Worm (Caenorhabditis elegans) whole organism, L4/young adult: ENCODE measurements around the gene eif-1.

Source experiments
- W03F9.2 ChIP-seq: fragments of 150-350 bp; optimal IDR thresholded peaks from 2 replicates; lab custom pipeline; 2014; ENCODE audit warnings: missing biosample characterization, missing genetic modification characterization
- him-1 ChIP-seq: sonication (generic microtip); optimal IDR thresholded peaks from 2 replicates; lab custom pipeline; 2016; ENCODE audit warnings: missing genotype, missing genetic modification reagents, missing genetic modification characterization, missing compliant biosample characterization

DNA sequence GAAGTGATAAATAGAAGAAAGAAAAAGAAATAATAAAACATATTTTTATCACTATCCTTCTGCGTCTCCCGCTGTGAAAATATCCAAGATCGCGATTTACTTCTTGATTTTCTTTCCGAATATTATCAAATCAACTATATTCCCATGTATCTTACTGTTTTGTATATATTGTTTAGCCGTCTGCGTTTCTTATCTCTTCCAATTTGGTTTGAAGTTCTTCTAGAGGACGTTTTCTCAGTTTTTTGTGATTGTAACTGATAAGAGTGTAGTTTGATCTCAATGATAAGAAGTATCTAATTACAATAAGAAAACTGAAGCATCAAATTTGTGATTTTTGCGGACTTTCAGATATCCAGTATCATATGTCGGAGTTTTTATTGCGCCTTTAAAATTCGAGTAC is 32.7 kb downstream of the eif-1 start:
- TF ChIP-seq him-1 (tag; lab: Kevin White, UChicago) (no peak), W03F9.2 (tag; lab: Kevin White, UChicago) (peak; percentile 9)
